Fruit fly (Drosophila melanogaster): ENCODE measurements around the gene CG2617.

Gene CG2617

dm6 chr2L:20682136-20682733, at the start of gene CG2617:
Gene CG2617 (plus strand): TSS chr2L:20682368.
- TF ChIP-seq psq (optimal IDR thresholded peaks at IDR 0.05): no peak
- no peak for TF ChIP-seq CG8478 (optimal IDR thresholded peaks at IDR 0.05)
- TF ChIP-seq EcR (GFP tag; optimal IDR thresholded peaks at IDR 0.05): no peak
- TF ChIP-seq Dll (optimal IDR thresholded peaks at IDR 0.05): no peak
- TF ChIP-seq usp (GFP tag; optimal IDR thresholded peaks at IDR 0.05): no peak
- no peak for TF ChIP-seq pan (optimal IDR thresholded peaks at IDR 0.05)

- no peak for TF ChIP-seq CG8478 (optimal IDR thresholded peaks at IDR 0.05)
- no peak for TF ChIP-seq usp (GFP tag; optimal IDR thresholded peaks at IDR 0.05)
- TF ChIP-seq EcR (GFP tag; optimal IDR thresholded peaks at IDR 0.05): no peak
- no peak for TF ChIP-seq Dll (optimal IDR thresholded peaks at IDR 0.05)
- no peak for TF ChIP-seq pan (optimal IDR thresholded peaks at IDR 0.05)
- TF ChIP-seq psq (optimal IDR thresholded peaks at IDR 0.05): no peak
Observed at dm6 chr2L:20634215-20634614, 48.0 kb upstream of the CG2617 start, which contains the start of gene CG17472. Gene CG17472 (plus strand): TSS chr2L:20634515.

- no peak for TF ChIP-seq EcR (GFP tag; optimal IDR thresholded peaks at IDR 0.05)
- TF ChIP-seq CG8478 (optimal IDR thresholded peaks at IDR 0.05): no peak
- no peak for TF ChIP-seq Dll (optimal IDR thresholded peaks at IDR 0.05)
- no peak for TF ChIP-seq psq (optimal IDR thresholded peaks at IDR 0.05)
- no peak for TF ChIP-seq pan (optimal IDR thresholded peaks at IDR 0.05)
- TF ChIP-seq usp (GFP tag; optimal IDR thresholded peaks at IDR 0.05): no peak
Observed at dm6 chr2L:20638413-20638812, 43.8 kb upstream of the CG2617 start.

dm6 chr2L:20639821-20640220, 42.3 kb upstream of the CG2617 start, which contains the start of gene CG31680:
Gene CG31680 (plus strand): TSS chr2L:20640121.
- no peak for TF ChIP-seq CG8478 (optimal IDR thresholded peaks at IDR 0.05)
- no peak for TF ChIP-seq psq (optimal IDR thresholded peaks at IDR 0.05)
- TF ChIP-seq Dll (optimal IDR thresholded peaks at IDR 0.05): no peak

- TF ChIP-seq EcR (GFP tag; optimal IDR thresholded peaks at IDR 0.05) (no peak), psq (optimal IDR thresholded peaks at IDR 0.05) (no peak), pan (optimal IDR thresholded peaks at IDR 0.05) (no peak), usp (GFP tag; optimal IDR thresholded peaks at IDR 0.05) (no peak), CG8478 (optimal IDR thresholded peaks at IDR 0.05) (no peak), Dll (optimal IDR thresholded peaks at IDR 0.05) (no peak)
Observed at dm6 chr2L:20640617-20641016, 41.6 kb upstream of the CG2617 start, which contains the start of gene Sfp38D. Gene Sfp38D (plus strand): TSS chr2L:20640917.

DNA sequence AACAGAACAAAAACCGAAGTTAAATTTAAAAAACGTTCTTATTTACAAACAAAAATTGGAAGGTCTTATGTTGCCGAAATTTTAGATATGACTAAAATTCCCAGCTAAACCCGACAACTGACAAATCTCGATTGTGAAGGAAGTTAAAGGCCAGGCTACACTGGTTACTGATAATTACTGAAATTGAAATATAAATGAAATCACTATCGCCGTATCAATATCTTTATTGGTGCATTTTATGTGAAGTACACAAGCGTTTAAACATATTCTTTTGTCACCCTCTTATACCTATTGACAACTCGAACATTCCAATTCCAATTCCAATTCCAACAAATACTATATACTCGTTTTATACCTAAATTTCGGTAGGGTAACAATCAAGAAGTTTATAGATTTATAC, 39.0 kb upstream of the CG2617 start, which contains the start of gene CG17470:
TSS of gene CG17470 (minus strand) at position 101 of the 400 bp plus-strand sequence.
- no peak for TF ChIP-seq usp (GFP tag; optimal IDR thresholded peaks at IDR 0.05)
- no peak for TF ChIP-seq CG8478 (optimal IDR thresholded peaks at IDR 0.05)
- no peak for TF ChIP-seq psq (optimal IDR thresholded peaks at IDR 0.05)
- no peak for TF ChIP-seq Dll (optimal IDR thresholded peaks at IDR 0.05)
- no peak for TF ChIP-seq pan (optimal IDR thresholded peaks at IDR 0.05)
- no peak for TF ChIP-seq EcR (GFP tag; optimal IDR thresholded peaks at IDR 0.05)

- no peak for TF ChIP-seq Dll (optimal IDR thresholded peaks at IDR 0.05)
- no peak for TF ChIP-seq EcR (GFP tag; optimal IDR thresholded peaks at IDR 0.05)
- no peak for TF ChIP-seq psq (optimal IDR thresholded peaks at IDR 0.05)
- TF ChIP-seq pan (optimal IDR thresholded peaks at IDR 0.05): no peak
- no peak for TF ChIP-seq CG8478 (optimal IDR thresholded peaks at IDR 0.05)
- no peak for TF ChIP-seq usp (GFP tag; optimal IDR thresholded peaks at IDR 0.05)
Observed at dm6 chr2L:20645394-20645869, 36.7 kb upstream of the CG2617 start, which contains the start of the genes phr6-4 and CG2608. Gene phr6-4 (minus strand): TSS chr2L:20645791. Gene CG2608 (plus strand): TSS chr2L:20645822.

DNA sequence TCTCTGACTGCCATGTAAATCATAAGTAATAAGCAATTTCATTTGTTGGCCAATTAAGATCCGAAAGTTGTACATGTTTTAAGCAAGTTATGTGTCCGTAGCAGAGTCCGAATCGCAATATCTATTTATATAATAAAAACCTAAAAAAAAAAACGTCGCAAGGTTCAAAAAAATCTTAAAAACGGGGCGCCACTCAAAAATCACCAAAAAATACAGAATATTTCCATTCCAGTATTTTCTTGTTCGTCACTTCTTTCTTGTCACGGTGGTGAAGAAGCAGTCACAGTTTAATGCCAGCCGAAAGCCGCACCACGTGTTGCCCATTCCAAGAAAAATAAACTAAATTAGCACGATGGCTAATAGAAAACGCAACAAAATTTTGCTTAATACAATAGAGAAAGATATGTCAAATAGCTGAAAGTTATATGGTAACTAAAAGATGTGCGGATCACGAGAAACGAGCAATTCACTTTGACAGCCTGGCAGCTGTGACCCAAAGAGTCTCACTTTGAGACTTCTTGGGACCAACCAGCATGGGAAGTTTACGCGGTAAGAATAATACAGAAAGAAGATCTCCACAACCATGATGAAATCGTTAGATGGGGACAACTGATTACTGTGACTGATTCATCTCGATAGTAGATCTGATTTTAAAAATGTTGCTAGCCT, 34.8 kb upstream of the CG2617 start:
- no peak for TF ChIP-seq psq (optimal IDR thresholded peaks at IDR 0.05)
- no peak for TF ChIP-seq usp (GFP tag; optimal IDR thresholded peaks at IDR 0.05)
- no peak for TF ChIP-seq pan (optimal IDR thresholded peaks at IDR 0.05)

dm6 chr2L:20648612-20649011, 33.6 kb upstream of the CG2617 start, which contains the start of gene CG18810:
Gene CG18810 (plus strand): TSS chr2L:20648912.
- TF ChIP-seq psq (optimal IDR thresholded peaks at IDR 0.05) (no peak), Dll (optimal IDR thresholded peaks at IDR 0.05) (no peak), usp (GFP tag; optimal IDR thresholded peaks at IDR 0.05) (no peak), CG8478 (optimal IDR thresholded peaks at IDR 0.05) (no peak), pan (optimal IDR thresholded peaks at IDR 0.05) (no peak), EcR (GFP tag; optimal IDR thresholded peaks at IDR 0.05) (no peak)

DNA sequence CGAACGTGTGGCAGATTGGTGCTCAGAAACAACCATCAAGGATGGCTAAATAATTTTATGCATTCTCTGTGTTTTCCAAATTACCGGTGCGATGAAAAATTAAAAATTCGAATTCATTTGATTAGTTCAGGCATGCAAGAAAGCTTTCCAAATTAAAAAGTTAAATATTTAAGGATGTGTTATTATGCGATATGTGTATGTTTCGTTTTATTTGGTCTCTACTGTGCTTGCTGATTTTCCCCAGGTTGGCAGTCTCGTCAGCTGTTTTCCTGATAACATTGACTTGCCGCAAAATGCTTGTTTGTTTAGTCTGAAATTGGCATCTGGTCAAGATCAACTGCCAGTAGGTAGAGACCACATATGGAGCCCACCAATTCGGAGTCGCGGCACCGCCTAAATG, 32.3 kb upstream of the CG2617 start, which contains the start of gene CG2611:
TSS of gene CG2611 (plus strand) at position 299 of the 400 bp plus-strand sequence.
- no peak for TF ChIP-seq Dll (optimal IDR thresholded peaks at IDR 0.05)
- no peak for TF ChIP-seq EcR (GFP tag; optimal IDR thresholded peaks at IDR 0.05)
- no peak for TF ChIP-seq CG8478 (optimal IDR thresholded peaks at IDR 0.05)
- no peak for TF ChIP-seq psq (optimal IDR thresholded peaks at IDR 0.05)
- TF ChIP-seq pan (optimal IDR thresholded peaks at IDR 0.05): no peak
- TF ChIP-seq usp (GFP tag; optimal IDR thresholded peaks at IDR 0.05): no peak

DNA sequence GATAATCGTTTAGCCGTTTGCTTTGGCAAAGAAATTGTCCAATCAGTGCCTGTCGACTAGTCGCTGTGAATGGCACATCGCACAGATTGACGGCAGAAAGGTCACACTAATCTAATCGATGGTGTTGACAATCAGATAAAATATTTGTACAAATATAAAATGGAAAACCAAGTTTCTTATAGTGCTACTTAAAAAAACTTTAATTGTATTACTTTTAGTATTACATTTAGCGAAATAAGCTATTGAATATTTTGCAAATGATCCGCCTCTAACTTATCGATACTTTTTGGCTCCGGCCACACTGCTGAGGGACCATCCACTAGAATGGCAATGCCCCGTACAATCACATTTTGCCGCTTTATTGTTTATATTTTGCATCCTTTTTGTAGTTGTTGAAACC, 26.1 kb upstream of the CG2617 start, which contains the start of the genes brun and CG2614:
TSS of gene brun (minus strand) at position 69 of the 400 bp plus-strand sequence.
TSS of gene CG2614 (plus strand) at position 317 of the 400 bp plus-strand sequence.
- TF ChIP-seq CG8478 (optimal IDR thresholded peaks at IDR 0.05) (no peak), usp (GFP tag; optimal IDR thresholded peaks at IDR 0.05) (no peak), psq (optimal IDR thresholded peaks at IDR 0.05) (no peak), EcR (GFP tag; optimal IDR thresholded peaks at IDR 0.05) (no peak), Dll (optimal IDR thresholded peaks at IDR 0.05) (no peak), pan (optimal IDR thresholded peaks at IDR 0.05) (no peak)

- no peak for TF ChIP-seq EcR (GFP tag; optimal IDR thresholded peaks at IDR 0.05)
- no peak for TF ChIP-seq usp (GFP tag; optimal IDR thresholded peaks at IDR 0.05)
- TF ChIP-seq pan (optimal IDR thresholded peaks at IDR 0.05): no peak
- no peak for TF ChIP-seq CG8478 (optimal IDR thresholded peaks at IDR 0.05)
- no peak for TF ChIP-seq psq (optimal IDR thresholded peaks at IDR 0.05)
Observed at dm6 chr2L:20661071-20661470, 21.1 kb upstream of the CG2617 start.

Measured in whole organism.